Worm (Caenorhabditis elegans) whole organism, L4 larva: ENCODE results near the gene C49C8.6.

Source experiments
- ama-1 ChIP-seq: fragments of 150-350 bp; optimal IDR thresholded peaks from 2 replicates; lab custom pipeline; 2014; ENCODE audit warnings: inconsistent platforms, mixed read lengths
- set-16 ChIP-seq: fragments of 200-800 bp; sonication (Bioruptor generic); IDR thresholded peaks from 2 replicates; pipeline ENCODE4 v1.3.6; 2022; ENCODE audit warnings: missing genetic modification reagents, missing genetic modification characterization, missing compliant biosample characterization

DNA sequence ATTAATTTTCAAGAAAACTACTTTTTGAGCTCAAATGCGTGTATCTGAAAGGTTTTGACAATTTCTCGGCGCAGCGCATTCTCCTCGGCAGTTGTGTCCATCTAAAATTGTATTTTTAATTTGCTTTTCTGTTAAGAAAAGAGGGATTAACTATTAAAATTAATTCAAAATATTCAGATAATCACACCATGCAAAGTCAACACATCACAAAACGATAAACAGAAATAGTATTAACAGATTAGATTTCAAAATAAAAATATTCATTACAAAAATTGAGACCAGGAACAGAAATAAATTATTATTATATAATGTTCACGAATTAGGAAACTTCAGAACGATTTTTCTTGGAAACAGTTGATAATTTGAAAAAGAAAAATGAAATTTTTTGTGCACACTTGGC, 28.5 kb upstream of the C49C8.6 start, which contains the start of gene pole-2:
- TF ChIP-seq ama-1 (lab: Kevin White, UChicago) (no peak), set-16 (GFP tag; lab: Robert Waterston, UW) (no peak)
